Worm (Caenorhabditis elegans) whole organism, mixed stage, embryonic: ENCODE data around the gene R08D7.5.

Source experiments
- blmp-1 ChIP-seq: fragments of 150-350 bp; optimal IDR thresholded peaks from 2 replicates; lab custom pipeline; 2014; ENCODE audit warnings: missing biosample characterization, missing genetic modification characterization
- ceh-43 ChIP-seq: fragments of 200-800 bp; sonication (Bioruptor generic); optimal IDR thresholded peaks from 2 replicates; lab custom pipeline; 2018; ENCODE audit warnings: mild to moderate bottlenecking, missing genetic modification characterization, moderate library complexity, missing compliant biosample characterization
- ceh-83 ChIP-seq: fragments of 200-800 bp; sonication (Bioruptor generic); optimal IDR thresholded peaks from 2 replicates; lab custom pipeline; 2018; ENCODE audit warnings: mild to moderate bottlenecking, missing genetic modification characterization, missing compliant biosample characterization
- ces-1 ChIP-seq: fragments of 150-350 bp; optimal IDR thresholded peaks from 2 replicates; lab custom pipeline; 2014; ENCODE audit warnings: missing biosample characterization, missing genetic modification reagents, missing genetic modification characterization
- cnd-1 ChIP-seq: fragments of 200-800 bp; sonication (Bioruptor generic); optimal IDR thresholded peaks from 2 replicates; lab custom pipeline; 2018; ENCODE audit warnings: mild to moderate bottlenecking, missing genetic modification characterization, missing compliant biosample characterization
- drap-1 ChIP-seq: fragments of 200-800 bp; sonication (Bioruptor generic); optimal IDR thresholded peaks from 3 replicates; lab custom pipeline; 2018; ENCODE audit warnings: mild to moderate bottlenecking, missing genetic modification characterization, missing compliant biosample characterization
- elt-1 ChIP-seq: sonication (generic microtip); optimal IDR thresholded peaks from 2 replicates; lab custom pipeline; 2017; ENCODE audit warnings: missing genetic modification characterization, mild to moderate bottlenecking, missing compliant biosample characterization, antibody characterized with exemption, moderate library complexity, borderline replicate concordance; ENCODE audit not compliant: insufficient read depth
- elt-3 ChIP-seq: fragments of 150-350 bp; optimal IDR thresholded peaks from 2 replicates; lab custom pipeline; 2014; ENCODE audit warnings: missing biosample characterization, missing genetic modification characterization
- flh-1 ChIP-seq: fragments of 200-800 bp; sonication (Bioruptor generic); optimal IDR thresholded peaks from 2 replicates; lab custom pipeline; 2018; ENCODE audit warnings: mild to moderate bottlenecking, missing genetic modification characterization, moderate library complexity, missing compliant biosample characterization
- ham-2 ChIP-seq: fragments of 200-800 bp; sonication (Bioruptor generic); optimal IDR thresholded peaks from 2 replicates; lab custom pipeline; 2018; ENCODE audit warnings: mild to moderate bottlenecking, missing genetic modification characterization, missing compliant biosample characterization
- hlh-1 ChIP-seq: fragments of 150-350 bp; optimal IDR thresholded peaks from 2 replicates; lab custom pipeline; 2014; ENCODE audit warnings: missing biosample characterization, missing genetic modification reagents, missing genetic modification characterization
- lin-32 ChIP-seq: fragments of 200-800 bp; sonication (Bioruptor generic); optimal IDR thresholded peaks from 2 replicates; lab custom pipeline; 2018; ENCODE audit warnings: mild to moderate bottlenecking, missing genetic modification characterization, missing compliant biosample characterization
- lsy-2 ChIP-seq: fragments of 150-350 bp; optimal IDR thresholded peaks from 2 replicates; lab custom pipeline; 2014; ENCODE audit warnings: missing biosample characterization, missing genetic modification characterization
- mab-5 ChIP-seq: fragments of 150-350 bp; optimal IDR thresholded peaks from 2 replicates; lab custom pipeline; 2014; ENCODE audit warnings: missing biosample characterization, missing genetic modification characterization
- mep-1 ChIP-seq: fragments of 150-350 bp; optimal IDR thresholded peaks from 2 replicates; lab custom pipeline; 2017; ENCODE audit warnings: missing biosample characterization, missing genetic modification reagents, missing genetic modification characterization, inconsistent platforms
- mls-2 ChIP-seq: sonication (generic microtip); optimal IDR thresholded peaks from 2 replicates; lab custom pipeline; 2016; ENCODE audit warnings: mild to moderate bottlenecking, missing genetic modification characterization, moderate library complexity, missing compliant biosample characterization
- nhr-12 ChIP-seq: fragments of 150-350 bp; optimal IDR thresholded peaks from 2 replicates; lab custom pipeline; 2014; ENCODE audit warnings: missing biosample characterization, missing genetic modification characterization
- nhr-2 ChIP-seq: fragments of 150-350 bp; optimal IDR thresholded peaks from 2 replicates; lab custom pipeline; 2014; ENCODE audit warnings: missing biosample characterization, missing genetic modification characterization
- nhr-237 ChIP-seq: fragments of 150-350 bp; optimal IDR thresholded peaks from 2 replicates; lab custom pipeline; 2014; ENCODE audit warnings: missing biosample characterization, missing genetic modification characterization
- nhr-28 ChIP-seq: fragments of 150-350 bp; optimal IDR thresholded peaks from 2 replicates; lab custom pipeline; 2014; ENCODE audit warnings: missing biosample characterization, missing genetic modification characterization
- nhr-76 ChIP-seq: sonication (generic microtip); optimal IDR thresholded peaks from 2 replicates; lab custom pipeline; 2017; ENCODE audit warnings: missing biosample characterization, missing genetic modification characterization
- sptf-1 ChIP-seq: sonication (generic microtip); optimal IDR thresholded peaks from 2 replicates; lab custom pipeline; 2017; ENCODE audit warnings: mild to moderate bottlenecking, missing genetic modification characterization, moderate library complexity, missing compliant biosample characterization
- tbx-8 ChIP-seq: fragments of 200-800 bp; sonication (Bioruptor generic); optimal IDR thresholded peaks from 2 replicates; lab custom pipeline; 2018; ENCODE audit warnings: mild to moderate bottlenecking, missing genetic modification characterization, moderate library complexity, missing compliant biosample characterization
- unc-120 ChIP-seq: sonication (generic microtip); optimal IDR thresholded peaks from 2 replicates; lab custom pipeline; 2017; ENCODE audit warnings: missing genetic modification characterization, missing compliant biosample characterization; ENCODE audit not compliant: poor library complexity, severe bottlenecking
- unc-39 ChIP-seq: fragments of 150-350 bp; optimal IDR thresholded peaks from 2 replicates; lab custom pipeline; 2014; ENCODE audit warnings: missing biosample characterization, missing genetic modification characterization
- unc-62 ChIP-seq: fragments of 150-350 bp; optimal IDR thresholded peaks from 2 replicates; lab custom pipeline; 2014; ENCODE audit warnings: missing biosample characterization, missing genetic modification reagents, missing genetic modification characterization
- zip-8 ChIP-seq: fragments of 150-350 bp; optimal IDR thresholded peaks from 2 replicates; lab custom pipeline; 2014; ENCODE audit warnings: missing biosample characterization, missing genetic modification characterization
- ztf-11 ChIP-seq: fragments of 150-350 bp; optimal IDR thresholded peaks from 2 replicates; lab custom pipeline; 2014; ENCODE audit warnings: missing biosample characterization, missing genetic modification characterization

The R08D7.5 gene

DNA sequence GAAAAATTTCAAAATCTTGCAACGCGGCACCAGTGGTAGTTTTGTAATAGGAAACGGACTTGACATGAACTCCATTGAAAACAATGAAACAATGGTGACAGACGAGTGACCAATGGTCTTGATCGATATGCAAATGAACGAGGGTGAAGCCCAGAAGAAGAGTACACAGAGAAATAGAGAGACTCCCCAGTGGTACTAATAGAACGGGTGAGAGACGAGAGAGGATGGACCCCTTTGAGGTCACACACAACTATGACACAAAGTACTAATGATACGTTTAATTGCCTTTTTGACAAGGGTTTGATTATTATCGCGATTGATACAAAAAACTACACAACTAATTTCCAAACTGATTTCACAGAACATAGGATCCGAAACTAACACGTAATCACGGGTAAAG, 36.1 kb downstream of the R08D7.5 start, which contains the start of gene F59B2.8:
Gene F59B2.8 (minus strand): TSS at position 151 of the 400 bp plus-strand sequence.
- peak; percentile 20 for TF ChIP-seq unc-120 (tag; lab: Kevin White, UChicago)
- TF ChIP-seq mls-2 (tag; lab: Kevin White, UChicago), result peak; percentile 22
- no peak for TF ChIP-seq nhr-2 (tag; lab: Kevin White, UChicago)
- TF ChIP-seq hlh-1 (tag; lab: Kevin White, UChicago), result peak; percentile 15
- TF ChIP-seq ces-1 (GFP tag; lab: Kevin White, UChicago), result peak; percentile 25
- peak; percentile 62 for TF ChIP-seq unc-62
- TF ChIP-seq ztf-11 (tag; lab: Kevin White, UChicago), result no peak

DNA sequence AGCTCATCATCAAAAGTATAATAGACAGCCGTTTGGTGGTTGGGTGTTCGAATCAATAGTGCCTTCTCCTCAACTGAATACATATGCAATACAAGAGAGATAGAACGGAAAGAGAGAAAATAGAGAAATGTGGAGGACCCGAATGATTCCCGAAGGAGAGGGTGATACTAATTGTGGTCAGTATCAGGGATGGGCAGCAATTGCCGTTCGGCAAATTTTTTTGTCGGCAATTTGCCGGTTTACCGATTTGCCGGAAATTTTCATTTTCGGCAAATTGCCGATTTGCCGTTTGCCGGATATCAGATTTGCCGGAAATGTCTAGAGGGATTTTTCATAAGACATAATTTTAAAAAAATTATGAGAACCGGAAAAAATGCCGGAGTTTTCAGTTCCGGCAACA, 38.4 kb downstream of the R08D7.5 start, which contains the start of gene F59B2.9:
Gene F59B2.9 (minus strand): TSS at position 101 of the 400 bp plus-strand sequence.
- TF ChIP-seq unc-39 (tag; lab: Kevin White, UChicago) (no peak), flh-1 (GFP tag; lab: Kevin White, UChicago) (no peak), nhr-28 (tag; lab: Kevin White, UChicago) (no peak), lsy-2 (tag; lab: Kevin White, UChicago) (no peak)

DNA sequence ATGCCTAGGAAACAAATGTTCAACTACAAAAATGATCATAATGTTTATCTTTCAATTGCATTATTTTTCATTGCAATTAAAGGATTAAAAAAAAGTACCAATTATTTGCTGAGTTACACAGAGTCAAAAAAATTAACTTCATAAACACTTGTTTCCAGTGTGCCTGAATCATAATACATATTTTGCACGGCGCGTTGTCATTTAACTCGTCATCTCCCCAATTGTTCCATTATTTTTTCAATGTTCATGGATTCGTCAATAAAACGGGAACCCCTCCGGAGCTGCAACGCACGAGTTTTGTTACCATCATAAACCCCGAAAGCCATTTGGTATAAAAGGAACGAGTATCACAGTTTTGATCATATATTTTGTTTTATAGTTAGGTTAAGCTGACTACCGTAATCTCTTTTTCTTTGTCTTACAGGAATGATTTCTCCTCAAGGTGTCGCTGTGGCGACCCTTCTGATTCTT, 43.3 kb downstream of the R08D7.5 start, which contains the start of gene F59B2.12:
Gene F59B2.12 (plus strand): TSS at position 421 of the 471 bp plus-strand sequence.
- TF ChIP-seq zip-8 (no peak), mep-1 (tag; lab: Kevin White, UChicago) (no peak), unc-62 (no peak), drap-1 (no peak), ces-1 (GFP tag; lab: Kevin White, UChicago) (no peak), cnd-1 (tag; lab: Kevin White, UChicago) (no peak), lin-32 (GFP tag; lab: Kevin White, UChicago) (no peak), ceh-83 (GFP tag; lab: Kevin White, UChicago) (no peak), nhr-237 (tag; lab: Kevin White, UChicago) (no peak), blmp-1 (tag; lab: Kevin White, UChicago) (no peak)
- TF ChIP-seq, all 35 proteins: peak for 0

DNA sequence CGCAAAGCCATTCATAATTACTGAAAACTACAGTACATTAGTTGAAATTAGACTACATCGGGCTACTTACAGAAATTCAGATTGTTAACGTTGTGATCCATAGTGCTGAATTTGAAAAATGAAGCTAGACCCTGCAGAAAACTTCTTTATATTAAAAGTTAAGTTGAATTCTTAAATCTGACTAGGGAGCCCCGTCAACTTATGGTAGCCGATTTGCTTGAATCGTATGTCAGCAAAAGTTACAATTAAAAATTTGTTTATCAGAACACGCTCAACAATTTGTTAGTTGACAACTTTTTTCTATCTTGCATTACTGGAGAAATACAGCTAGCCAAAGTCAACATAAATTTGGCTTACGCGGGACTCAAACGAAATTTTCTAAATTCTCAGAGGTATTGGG, 48.6 kb downstream of the R08D7.5 start, which contains the start of gene F59B2.14:
Gene F59B2.14 (minus strand): TSS at position 101 of the 400 bp plus-strand sequence.
- no peak for TF ChIP-seq ces-1 (GFP tag; lab: Kevin White, UChicago)
- no peak for TF ChIP-seq tbx-8 (GFP tag; lab: Kevin White, UChicago)
- TF ChIP-seq unc-39 (tag; lab: Kevin White, UChicago), result no peak
- TF ChIP-seq elt-3 (tag; lab: Kevin White, UChicago), result no peak
- no peak for TF ChIP-seq elt-1 (tag; lab: Kevin White, UChicago)
- no peak for TF ChIP-seq nhr-76 (tag; lab: Kevin White, UChicago)

DNA sequence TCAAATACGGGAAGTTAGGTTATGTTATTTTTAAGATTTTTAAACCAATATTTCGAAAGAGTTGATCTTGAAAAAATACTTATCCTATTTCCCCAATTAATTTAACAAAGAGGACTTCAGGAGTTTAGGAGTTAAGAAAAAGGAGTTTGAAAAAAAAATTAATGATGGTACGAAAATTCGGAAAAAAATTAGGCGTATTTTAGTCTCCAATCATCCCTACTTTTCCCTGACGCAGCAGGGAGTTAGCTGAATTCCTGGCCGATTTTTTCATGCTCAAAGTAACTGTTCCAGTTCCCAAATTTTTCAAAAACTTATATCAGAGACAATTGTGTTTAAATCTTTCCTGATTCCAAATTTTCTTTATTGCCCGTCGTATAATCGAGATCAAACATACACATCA, 49.7 kb downstream of the R08D7.5 start:
- no peak for TF ChIP-seq unc-120 (tag; lab: Kevin White, UChicago)
- no peak for TF ChIP-seq ham-2
- no peak for TF ChIP-seq mep-1 (tag; lab: Kevin White, UChicago)
- TF ChIP-seq nhr-12 (tag; lab: Kevin White, UChicago), result no peak
- no peak for TF ChIP-seq mab-5 (tag; lab: Kevin White, UChicago)
- TF ChIP-seq zip-8, result no peak
- TF ChIP-seq drap-1, result no peak
- no peak for TF ChIP-seq ceh-43 (GFP tag; lab: Kevin White, UChicago)
- TF ChIP-seq unc-39 (tag; lab: Kevin White, UChicago), result no peak
- TF ChIP-seq lsy-2 (tag; lab: Kevin White, UChicago), result no peak
- TF ChIP-seq flh-1 (GFP tag; lab: Kevin White, UChicago), result no peak
- no peak for TF ChIP-seq ztf-11 (tag; lab: Kevin White, UChicago)
- TF ChIP-seq elt-1 (tag; lab: Kevin White, UChicago), result no peak
- TF ChIP-seq nhr-76 (tag; lab: Kevin White, UChicago), result no peak
- TF ChIP-seq nhr-28 (tag; lab: Kevin White, UChicago), result no peak
- TF ChIP-seq sptf-1, result no peak
- no peak for TF ChIP-seq tbx-8 (GFP tag; lab: Kevin White, UChicago)
